Fruit fly (Drosophila melanogaster): ENCODE results near the gene CG17028.

dm6 chr3L:15998217-15998616 lies 19.9 kb downstream of the CG17028 start:
- TF ChIP-seq usp (GFP tag; optimal IDR thresholded peaks at IDR 0.05), result no peak
- no peak for TF ChIP-seq CG8478 (optimal IDR thresholded peaks at IDR 0.05)
- no peak for TF ChIP-seq EcR (GFP tag; optimal IDR thresholded peaks at IDR 0.05)
- TF ChIP-seq pan (optimal IDR thresholded peaks at IDR 0.05), result no peak

All from whole organism.